Worm (Caenorhabditis elegans): ENCODE data around the gene daf-1.
A peak's percentile ranks its signal among the peaks of the same experiment; 100 is the strongest.

Gene daf-1

ce11 chrIV:97681-98080, 34.5 kb upstream of the daf-1 start:
- TF ChIP-seq mab-9 (GFP tag; IDR thresholded peaks at IDR 0.05), result no peak
- peak; percentile 6 for TF ChIP-seq lin-14 (GFP tag; optimal IDR thresholded peaks at IDR 0.05)
- peak; percentile 24 for TF ChIP-seq fkh-10 (GFP tag; optimal IDR thresholded peaks at IDR 0.05)

ce11 chrIV:102848-103247, 29.4 kb upstream of the daf-1 start:
- TF ChIP-seq sox-4 (tag; optimal IDR thresholded peaks at IDR 0.05), result no peak
- peak; percentile 48 for TF ChIP-seq ceh-8 (GFP tag; optimal IDR thresholded peaks at IDR 0.05)
- TF ChIP-seq ceh-90 (tag; optimal IDR thresholded peaks at IDR 0.05), result no peak
- TF ChIP-seq efl-1 (optimal IDR thresholded peaks at IDR 0.05), result peak in 1 of 2 experiments; percentile 7
- TF ChIP-seq efl-1 (GFP tag; optimal IDR thresholded peaks at IDR 0.05 in 1 of 2), result peak in 1 of 2 experiments; percentile 8
- TF ChIP-seq ceh-88 (GFP tag; IDR thresholded peaks at IDR 0.05), result no peak
- no peak for TF ChIP-seq nhr-237 (tag; optimal IDR thresholded peaks at IDR 0.05)
- no peak for TF ChIP-seq nhr-12 (tag; optimal IDR thresholded peaks at IDR 0.05)
- no peak for TF ChIP-seq unc-86 (tag; optimal IDR thresholded peaks at IDR 0.05)
- peak; percentile 76 for TF ChIP-seq lin-14 (GFP tag; optimal IDR thresholded peaks at IDR 0.05)
- no peak for TF ChIP-seq nhr-11 (tag; optimal IDR thresholded peaks at IDR 0.05)
- TF ChIP-seq xbp-1 (tag; optimal IDR thresholded peaks at IDR 0.05), result peak; percentile 3
- peak; percentile 53 for TF ChIP-seq nhr-19 (GFP tag; conservative IDR thresholded peaks at IDR 0.05)
- TF ChIP-seq skn-1 (tag; optimal IDR thresholded peaks at IDR 0.05), result no peak
- peak; percentile 74 for TF ChIP-seq nhr-71 (tag; optimal IDR thresholded peaks at IDR 0.05)
- no peak for TF ChIP-seq fkh-8 (tag; optimal IDR thresholded peaks at IDR 0.05)
- TF ChIP-seq snu-23 (GFP tag; optimal IDR thresholded peaks at IDR 0.05), result peak; percentile 68
- TF ChIP-seq egl-27 (tag; optimal IDR thresholded peaks at IDR 0.05), result no peak
- no peak for TF ChIP-seq irx-1 (tag; optimal IDR thresholded peaks at IDR 0.05)
- TF ChIP-seq swsn-7 (tag; optimal IDR thresholded peaks at IDR 0.05), result peak; percentile 5
- no peak for TF ChIP-seq nhr-28 (tag; optimal IDR thresholded peaks at IDR 0.05)
- no peak for TF ChIP-seq C16A3.4 (tag; optimal IDR thresholded peaks at IDR 0.05)
- no peak for TF ChIP-seq Y116A8C.19 (tag; optimal IDR thresholded peaks at IDR 0.05; ENCODE audit: borderline replicate concordance)
- TF ChIP-seq zag-1 (tag; optimal IDR thresholded peaks at IDR 0.05), result no peak
- peak in 1 of 2 experiments; percentile 61 for TF ChIP-seq lin-35 (GFP tag; optimal IDR thresholded peaks at IDR 0.05)
- no peak for TF ChIP-seq F16B12.6 (tag; optimal IDR thresholded peaks at IDR 0.05)
- TF ChIP-seq pqm-1 (tag; optimal IDR thresholded peaks at IDR 0.05), result no peak
- TF ChIP-seq efl-3 (GFP tag; optimal IDR thresholded peaks at IDR 0.05), result no peak
- no peak for TF ChIP-seq fos-1 (tag; optimal IDR thresholded peaks at IDR 0.05)
- TF ChIP-seq fkh-4 (tag; optimal IDR thresholded peaks at IDR 0.05; ENCODE audit: borderline replicate concordance), result no peak
- TF ChIP-seq rnt-1 (tag; optimal IDR thresholded peaks at IDR 0.05), result no peak
- no peak for TF ChIP-seq jun-1 (tag; optimal IDR thresholded peaks at IDR 0.05)
- no peak for TF ChIP-seq alr-1 (tag; optimal IDR thresholded peaks at IDR 0.05; ENCODE audit: borderline replicate concordance)
- TF ChIP-seq unc-62 (GFP tag; optimal IDR thresholded peaks at IDR 0.05), result no peak
- TF ChIP-seq sup-37 (GFP tag; optimal IDR thresholded peaks at IDR 0.05), result no peak
- no peak for TF ChIP-seq elt-2 (tag; optimal IDR thresholded peaks at IDR 0.05)
- no peak for TF ChIP-seq ztf-11 (tag; optimal IDR thresholded peaks at IDR 0.05)
- TF ChIP-seq nhr-47 (tag; optimal IDR thresholded peaks at IDR 0.05), result peak; percentile 44
- peak in 1 of 3 experiments; percentile 10 for TF ChIP-seq dpl-1 (GFP tag; optimal IDR thresholded peaks at IDR 0.05)
- TF ChIP-seq tlp-1 (tag; optimal IDR thresholded peaks at IDR 0.05), result no peak
- no peak for TF ChIP-seq ceh-63 (GFP tag; optimal IDR thresholded peaks at IDR 0.05)
- TF ChIP-seq nhr-84 (tag; optimal IDR thresholded peaks at IDR 0.05), result no peak
- no peak for TF ChIP-seq vab-15 (tag; optimal IDR thresholded peaks at IDR 0.05)
- peak; percentile 56 for TF ChIP-seq blmp-1 (tag; optimal IDR thresholded peaks at IDR 0.05)
- no peak for TF ChIP-seq mab-9 (GFP tag; IDR thresholded peaks at IDR 0.05)
- TF ChIP-seq lin-15B (tag; optimal IDR thresholded peaks at IDR 0.05), result no peak
- TF ChIP-seq lin-13 (GFP tag; optimal IDR thresholded peaks at IDR 0.05), result peak; percentile 7
- peak; percentile 94 for TF ChIP-seq grh-1 (GFP tag; IDR thresholded peaks at IDR 0.05)
- peak; percentile 1 for TF ChIP-seq ztf-4 (tag; optimal IDR thresholded peaks at IDR 0.05)
- no peak for TF ChIP-seq hpl-2 (GFP tag; optimal IDR thresholded peaks at IDR 0.05)
- TF ChIP-seq nhr-77 (tag; optimal IDR thresholded peaks at IDR 0.05), result no peak

All from whole organism, L1 larva.